Worm (Caenorhabditis elegans): ENCODE results near the gene fipr-8.

DNA sequence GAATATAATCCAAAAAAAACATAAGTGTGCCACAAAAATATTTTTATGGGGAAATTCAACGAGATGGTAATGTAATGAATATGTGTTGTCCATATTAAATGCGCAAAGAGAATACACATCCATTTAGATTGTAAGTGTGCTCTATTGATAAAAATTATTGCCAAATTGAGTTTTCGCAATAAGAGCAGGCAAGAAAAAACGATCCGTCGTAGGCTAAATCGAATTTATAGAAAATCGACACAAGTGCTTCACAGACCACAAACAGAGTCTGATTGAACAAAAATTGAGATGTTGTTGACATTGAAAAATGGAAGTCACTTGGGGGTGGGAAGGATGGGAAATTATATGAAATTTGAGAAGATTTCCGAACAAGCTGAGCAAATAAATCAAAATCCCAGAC lies 25.3 kb upstream of the fipr-8 start:
- TF ChIP-seq bed-3 (GFP tag; optimal IDR thresholded peaks at IDR 0.05) (no peak), unc-62 (GFP tag; optimal IDR thresholded peaks at IDR 0.05) (no peak), snpc-4 (tag; optimal IDR thresholded peaks at IDR 0.05) (no peak), ztf-11 (tag; optimal IDR thresholded peaks at IDR 0.05) (no peak), nhr-2 (tag; optimal IDR thresholded peaks at IDR 0.05) (no peak), lin-13 (tag; optimal IDR thresholded peaks at IDR 0.05) (no peak), hlh-1 (tag; optimal IDR thresholded peaks at IDR 0.05) (no peak), nhr-12 (tag; optimal IDR thresholded peaks at IDR 0.05) (no peak), pha-4 (tag; optimal IDR thresholded peaks at IDR 0.05) (no peak)

Measured in whole organism, mixed stage, embryonic.